Fruit fly (Drosophila melanogaster) whole organism, embryonic: ENCODE data around the gene CG4982.

Experiments
- CG4820 ChIP-seq: fragments of 200-800 bp; sonication (Bioruptor generic); optimal IDR thresholded peaks from 3 replicates; lab custom pipeline; 2016; ENCODE audit warnings: missing biosample characterization, missing genetic modification characterization
- Lpt ChIP-seq: fragments of >200 bp; optimal IDR thresholded peaks from 2 replicates; lab custom pipeline; 2018; ENCODE audit warnings: missing biosample characterization, missing genetic modification characterization
- exex ChIP-seq: fragments of 200-800 bp; sonication (Bioruptor generic); optimal IDR thresholded peaks from 4 replicates; lab custom pipeline; 2018; ENCODE audit warnings: missing biosample characterization, mild to moderate bottlenecking, missing genetic modification characterization, moderate library complexity
- gfzf ChIP-seq: fragments of 200-800 bp; sonication (Bioruptor generic); optimal IDR thresholded peaks from 2 replicates; lab custom pipeline; 2016; ENCODE audit warnings: missing biosample characterization, mild to moderate bottlenecking, missing genetic modification characterization, moderate library complexity
- gsb-n ChIP-seq: fragments of 200-800 bp; sonication (Bioruptor generic); optimal IDR thresholded peaks from 3 replicates; lab custom pipeline; 2018; ENCODE audit warnings: missing biosample characterization, mild to moderate bottlenecking, missing genetic modification characterization
- h ChIP-seq: fragments of >200 bp; optimal IDR thresholded peaks from 2 replicates; lab custom pipeline; 2017
- mld ChIP-seq: fragments of 200-800 bp; sonication (Bioruptor generic); IDR thresholded peaks from 3 replicates; pipeline ENCODE4 v1.3.6; 2022; ENCODE audit warnings: missing biosample characterization, missing genetic modification characterization; ENCODE audit not compliant: partially characterized antibody
- nmo ChIP-seq: fragments of 200-800 bp; sonication (Bioruptor generic); optimal IDR thresholded peaks from 2 replicates; lab custom pipeline; 2018; ENCODE audit warnings: missing biosample characterization, mild to moderate bottlenecking, missing genetic modification characterization, moderate library complexity
- rib ChIP-seq: fragments of 200-800 bp; sonication (Bioruptor generic); IDR thresholded peaks from 2 replicates; pipeline ENCODE4 v1.3.6; 2022; ENCODE audit warnings: missing biosample characterization, missing genetic modification characterization
- shn ChIP-seq: fragments of 200-800 bp; sonication (Bioruptor generic); optimal IDR thresholded peaks from 3 replicates; lab custom pipeline; 2016; ENCODE audit warnings: missing biosample characterization, missing genetic modification characterization
- stwl ChIP-seq: fragments of 200-800 bp; sonication (Bioruptor generic); optimal IDR thresholded peaks from 3 replicates; lab custom pipeline; 2018; ENCODE audit warnings: missing biosample characterization, mild to moderate bottlenecking, missing genetic modification characterization, moderate library complexity
- tll ChIP-seq, 2 experiments: fragments of 200-800 bp in 1 of 2; fragments of >200 bp in 1 of 2; sonication (Bioruptor generic) in 1 of 2; optimal IDR thresholded peaks; 2 replicates each; lab custom pipeline; 2017 to 2019; ENCODE audit warnings: missing biosample characterization in 2 of 2, missing genetic modification characterization in 2 of 2, mild to moderate bottlenecking in 1 of 2, moderate library complexity in 1 of 2
- trh ChIP-seq: fragments of 200-800 bp; sonication (Bioruptor generic); optimal IDR thresholded peaks from 2 replicates; lab custom pipeline; 2016; ENCODE audit warnings: missing biosample characterization, missing genetic modification characterization
- tx ChIP-seq: fragments of 200-800 bp; sonication (Bioruptor generic); optimal IDR thresholded peaks from 2 replicates; lab custom pipeline; 2016; ENCODE audit warnings: missing biosample characterization, missing genetic modification characterization

- TF ChIP-seq shn (GFP tag; lab: Kevin White, UChicago), result no peak
- no peak for TF ChIP-seq gfzf
- TF ChIP-seq CG4820 (GFP tag; lab: Kevin White, UChicago), result no peak
- no peak for TF ChIP-seq mld
- no peak for TF ChIP-seq rib (GFP tag; lab: Robert Waterston, UW)
- no peak for TF ChIP-seq exex (tag; lab: Kevin White, UChicago)
- no peak for TF ChIP-seq trh (GFP tag; lab: Kevin White, UChicago)
- TF ChIP-seq gsb-n (tag; lab: Kevin White, UChicago), result no peak
- TF ChIP-seq stwl (tag; lab: Kevin White, UChicago), result no peak
- no peak for TF ChIP-seq Lpt
- no peak for TF ChIP-seq tx
- TF ChIP-seq tll (GFP tag; optimal IDR thresholded peaks at IDR 0.05; lab: Kevin White, UChicago), result no peak
- TF ChIP-seq nmo (GFP tag; lab: Kevin White, UChicago), result peak; percentile 9
- TF ChIP-seq h (lab: Kevin White, UChicago), result no peak
Measured at dm6 chr3L:16285346-16285911, 15.8 kb upstream of the CG4982 start, which contains the start of gene CG13047.
